Fruit fly (Drosophila melanogaster) whole organism, embryonic: ENCODE data around the gene CG43402.

Experiments
- CG10431 ChIP-seq: fragments of 200-800 bp; sonication (Bioruptor generic); optimal IDR thresholded peaks from 3 replicates; lab custom pipeline; 2018; ENCODE audit warnings: missing biosample characterization, mild to moderate bottlenecking, missing genetic modification characterization
- CG11456 ChIP-seq: fragments of 200-800 bp; sonication (Bioruptor generic); IDR thresholded peaks from 3 replicates; pipeline ENCODE4 v1.3.6; 2022; ENCODE audit warnings: missing biosample characterization, missing genetic modification characterization
- CG11695 ChIP-seq: fragments of 200-800 bp; sonication (Bioruptor generic); IDR thresholded peaks from 3 replicates; pipeline ENCODE4 v1.3.6; 2022; ENCODE audit warnings: missing biosample characterization, missing genetic modification characterization
- CG12071 ChIP-seq: fragments of 200-800 bp; sonication (Bioruptor generic); optimal IDR thresholded peaks from 3 replicates; lab custom pipeline; 2018; ENCODE audit warnings: missing biosample characterization, mild to moderate bottlenecking, missing genetic modification characterization
- CG13123 ChIP-seq: fragments of 200-800 bp; sonication (Bioruptor generic); optimal IDR thresholded peaks from 2 replicates; lab custom pipeline; 2016; ENCODE audit warnings: missing biosample characterization, missing genetic modification characterization
- CG13296 ChIP-seq: fragments of 200-800 bp; sonication (Bioruptor generic); optimal IDR thresholded peaks from 3 replicates; lab custom pipeline; 2018; ENCODE audit warnings: missing biosample characterization, mild to moderate bottlenecking, missing genetic modification characterization
- CG1529 ChIP-seq: fragments of 200-800 bp; sonication (Bioruptor generic); optimal IDR thresholded peaks from 3 replicates; lab custom pipeline; 2018; ENCODE audit warnings: missing biosample characterization, missing genetic modification characterization
- CG15601 ChIP-seq: fragments of 200-800 bp; sonication (Bioruptor generic); optimal IDR thresholded peaks from 3 replicates; lab custom pipeline; 2019; ENCODE audit warnings: missing biosample characterization, mild to moderate bottlenecking, missing genetic modification characterization, moderate library complexity
- CG16863 ChIP-seq: fragments of 200-800 bp; sonication (Bioruptor generic); optimal IDR thresholded peaks from 3 replicates; lab custom pipeline; 2016; ENCODE audit warnings: missing biosample characterization, missing genetic modification characterization
- CG18262 ChIP-seq: fragments of 200-800 bp; optimal IDR thresholded peaks from 3 replicates; lab custom pipeline; 2019; ENCODE audit warnings: missing biosample characterization, mild to moderate bottlenecking, missing genetic modification characterization, moderate library complexity
- CG18476 ChIP-seq: fragments of 200-800 bp; sonication (Bioruptor generic); optimal IDR thresholded peaks from 2 replicates; lab custom pipeline; 2016; ENCODE audit warnings: missing biosample characterization, mild to moderate bottlenecking, missing genetic modification characterization
- CG18619 ChIP-seq: fragments of 200-800 bp; sonication (Bioruptor generic); optimal IDR thresholded peaks from 3 replicates; lab custom pipeline; 2017; ENCODE audit warnings: missing biosample characterization, mild to moderate bottlenecking, missing genetic modification characterization
- CG18764 ChIP-seq: fragments of 200-800 bp; sonication (Bioruptor generic); optimal IDR thresholded peaks from 3 replicates; lab custom pipeline; 2016; ENCODE audit warnings: missing biosample characterization, missing genetic modification characterization
- CG2875 ChIP-seq: fragments of 200-800 bp; sonication (Bioruptor generic); optimal IDR thresholded peaks from 2 replicates; lab custom pipeline; 2017; ENCODE audit warnings: missing biosample characterization, mild to moderate bottlenecking, missing genetic modification characterization, missing genetic modification reagents
- CG31441 ChIP-seq: fragments of 200-800 bp; sonication (Bioruptor generic); IDR thresholded peaks from 2 replicates; pipeline ENCODE4 v1.3.6; 2022; ENCODE audit warnings: missing biosample characterization, missing genetic modification characterization
- CG3281 ChIP-seq: fragments of 200-800 bp; sonication (Bioruptor generic); optimal IDR thresholded peaks from 3 replicates; lab custom pipeline; 2017; ENCODE audit warnings: missing biosample characterization, mild to moderate bottlenecking, missing genetic modification characterization
- CG3407 ChIP-seq: fragments of 200-800 bp; sonication (Bioruptor generic); optimal IDR thresholded peaks from 2 replicates; lab custom pipeline; 2018; ENCODE audit warnings: missing biosample characterization, mild to moderate bottlenecking, missing genetic modification characterization
- CG34224 ChIP-seq: fragments of 200-800 bp; sonication (Bioruptor generic); IDR thresholded peaks from 3 replicates; pipeline ENCODE4 v1.3.6; 2022; ENCODE audit warnings: missing biosample characterization, missing genetic modification characterization; ENCODE audit not compliant: partially characterized antibody
- CG3995 ChIP-seq: fragments of 200-800 bp; sonication (Bioruptor generic); optimal IDR thresholded peaks from 3 replicates; lab custom pipeline; 2016; ENCODE audit warnings: missing biosample characterization, missing genetic modification characterization
- CG4404 ChIP-seq: fragments of 200-800 bp; sonication (Bioruptor generic); IDR thresholded peaks from 2 replicates; pipeline ENCODE4 v1.3.6; 2022; ENCODE audit warnings: missing biosample characterization, missing genetic modification characterization
- CG4707 ChIP-seq: fragments of 200-800 bp; sonication (Bioruptor generic); optimal IDR thresholded peaks from 2 replicates; lab custom pipeline; 2018; ENCODE audit warnings: missing biosample characterization, mild to moderate bottlenecking, missing genetic modification characterization, moderate library complexity
- CG4854 ChIP-seq: fragments of 200-800 bp; sonication (Bioruptor generic); optimal IDR thresholded peaks from 2 replicates; lab custom pipeline; 2016; ENCODE audit warnings: missing biosample characterization, missing genetic modification characterization, inconsistent platforms
- CG5245 ChIP-seq: fragments of 200-800 bp; sonication (Bioruptor generic); optimal IDR thresholded peaks from 3 replicates; lab custom pipeline; 2016; ENCODE audit warnings: missing biosample characterization, missing genetic modification characterization
- CG7987 ChIP-seq: fragments of 200-800 bp; sonication (Bioruptor generic); optimal IDR thresholded peaks from 2 replicates; lab custom pipeline; 2018; ENCODE audit warnings: missing biosample characterization, mild to moderate bottlenecking, missing genetic modification characterization, moderate library complexity
- CG8944 ChIP-seq: fragments of 200-800 bp; sonication (Bioruptor generic); optimal IDR thresholded peaks from 3 replicates; lab custom pipeline; 2016; ENCODE audit warnings: missing biosample characterization, missing genetic modification characterization
- CG9876 ChIP-seq: fragments of 200-800 bp; sonication (Bioruptor generic); optimal IDR thresholded peaks from 2 replicates; lab custom pipeline; 2016; ENCODE audit warnings: missing biosample characterization, missing genetic modification characterization
- CoRest ChIP-seq: fragments of 200-800 bp; sonication (Bioruptor generic); optimal IDR thresholded peaks from 3 replicates; lab custom pipeline; 2018; ENCODE audit warnings: missing biosample characterization, mild to moderate bottlenecking, missing genetic modification characterization, moderate library complexity
- Drgx ChIP-seq: fragments of 200-800 bp; sonication (Bioruptor generic); IDR thresholded peaks from 2 replicates; pipeline ENCODE4 v1.3.6; 2022; ENCODE audit warnings: missing biosample characterization, missing genetic modification characterization
- Fer1 ChIP-seq: fragments of 200-800 bp; sonication (Bioruptor generic); optimal IDR thresholded peaks from 2 replicates; lab custom pipeline; 2017; ENCODE audit warnings: missing biosample characterization, mild to moderate bottlenecking, missing genetic modification characterization
- Hmx ChIP-seq: fragments of 200-800 bp; sonication (Bioruptor generic); optimal IDR thresholded peaks from 2 replicates; lab custom pipeline; 2016; ENCODE audit warnings: missing biosample characterization, missing genetic modification characterization
- Lim3 ChIP-seq: fragments of 200-800 bp; sonication (Bioruptor generic); IDR thresholded peaks from 2 replicates; pipeline ENCODE4 v1.3.6; 2022; ENCODE audit warnings: missing biosample characterization, missing genetic modification characterization
- NC2α ChIP-seq: fragments of 200-800 bp; sonication (Bioruptor generic); optimal IDR thresholded peaks from 2 replicates; lab custom pipeline; 2016; ENCODE audit warnings: missing biosample characterization, missing genetic modification characterization
- ap ChIP-seq: fragments of 200-800 bp; sonication (Bioruptor generic); IDR thresholded peaks from 2 replicates; pipeline ENCODE4 v1.3.6; 2022; ENCODE audit warnings: missing biosample characterization, missing genetic modification characterization
- az2 ChIP-seq: fragments of 200-800 bp; sonication (Bioruptor generic); optimal IDR thresholded peaks from 3 replicates; lab custom pipeline; 2016; ENCODE audit warnings: missing biosample characterization, missing genetic modification characterization
- chn ChIP-seq: fragments of 200-800 bp; sonication (Bioruptor generic); optimal IDR thresholded peaks from 2 replicates; lab custom pipeline; 2016; ENCODE audit warnings: missing biosample characterization, missing genetic modification characterization
- ci ChIP-seq: fragments of 200-800 bp; sonication (Bioruptor generic); IDR thresholded peaks from 3 replicates; pipeline ENCODE4 v1.3.6; 2022; ENCODE audit warnings: missing biosample characterization, missing genetic modification characterization
- cwo ChIP-seq: fragments of 200-800 bp; sonication (Bioruptor generic); optimal IDR thresholded peaks from 3 replicates; lab custom pipeline; 2017; ENCODE audit warnings: missing biosample characterization, missing genetic modification characterization, mild to moderate bottlenecking, moderate library complexity, missing genetic modification reagents
- fd96Cb ChIP-seq: fragments of 200-800 bp; sonication (Bioruptor generic); optimal IDR thresholded peaks from 2 replicates; lab custom pipeline; 2018; ENCODE audit warnings: missing biosample characterization, mild to moderate bottlenecking, missing genetic modification characterization, moderate library complexity
- hkb ChIP-seq, 2 experiments: fragments of 200-800 bp in 1 of 2; fragments of >200 bp in 1 of 2; sonication (Bioruptor generic) in 1 of 2; IDR thresholded peaks in 1 of 2; optimal IDR thresholded peaks in 1 of 2; 2 replicates each; pipeline versions ENCODE4 v1.3.6 to Lab custom; 2017 to 2022; ENCODE audit warnings: missing biosample characterization in 1 of 2, missing genetic modification characterization in 1 of 2
- inv ChIP-seq: fragments of 200-800 bp; sonication (Bioruptor generic); IDR thresholded peaks from 2 replicates; pipeline ENCODE4 v1.3.6; 2022; ENCODE audit warnings: missing biosample characterization, missing genetic modification characterization; ENCODE audit not compliant: partially characterized antibody
- nmo ChIP-seq: fragments of 200-800 bp; sonication (Bioruptor generic); optimal IDR thresholded peaks from 2 replicates; lab custom pipeline; 2018; ENCODE audit warnings: missing biosample characterization, mild to moderate bottlenecking, missing genetic modification characterization, moderate library complexity
- org-1 ChIP-seq: fragments of 200-800 bp; sonication (Bioruptor generic); optimal IDR thresholded peaks from 2 replicates; lab custom pipeline; 2017; ENCODE audit warnings: missing biosample characterization, missing genetic modification characterization
- pfk ChIP-seq: fragments of 200-800 bp; sonication (Bioruptor generic); optimal IDR thresholded peaks from 2 replicates; lab custom pipeline; 2018; ENCODE audit warnings: missing biosample characterization, mild to moderate bottlenecking, missing genetic modification characterization, moderate library complexity
- pum ChIP-seq: fragments of 200-800 bp; sonication (Bioruptor generic); optimal IDR thresholded peaks from 2 replicates; lab custom pipeline; 2016; ENCODE audit warnings: missing biosample characterization, missing genetic modification characterization
- scrt ChIP-seq: fragments of 200-800 bp; sonication (Bioruptor generic); optimal IDR thresholded peaks from 2 replicates; lab custom pipeline; 2018; ENCODE audit warnings: missing biosample characterization, mild to moderate bottlenecking, missing genetic modification characterization, moderate library complexity
- sim ChIP-seq: fragments of 200-800 bp; sonication (Bioruptor generic); IDR thresholded peaks from 2 replicates; pipeline ENCODE4 v1.3.6; 2022; ENCODE audit warnings: missing biosample characterization, missing genetic modification characterization
- stc ChIP-seq: fragments of 200-800 bp; sonication (Bioruptor generic); IDR thresholded peaks from 2 replicates; pipeline ENCODE4 v1.3.6; 2022; ENCODE audit warnings: missing biosample characterization, missing genetic modification characterization
- trem ChIP-seq: fragments of 200-800 bp; optimal IDR thresholded peaks from 3 replicates; lab custom pipeline; 2019; ENCODE audit warnings: missing biosample characterization, mild to moderate bottlenecking, missing genetic modification characterization, moderate library complexity
- usp ChIP-seq: fragments of >200 bp; optimal IDR thresholded peaks from 2 replicates; lab custom pipeline; 2017; ENCODE audit warnings: missing biosample characterization, missing genetic modification characterization

Gene CG43402

dm6 chr2L:1439790-1440422 is 2.5 kb upstream of the CG43402 start (continued):
- peak; percentile 83 for TF ChIP-seq CG31441 (GFP tag; lab: Robert Waterston, UW)
- peak; percentile 75 for TF ChIP-seq pum
- TF ChIP-seq Hmx = no peak
- 0 out of 2 replicates have a peak, but pooled peaks have one; percentile 9 for TF ChIP-seq CG4404 (GFP tag; lab: Robert Waterston, UW)
- peak; percentile 63 for TF ChIP-seq stc (GFP tag; lab: Robert Waterston, UW)
- TF ChIP-seq CG18619 (GFP tag; lab: Kevin White, UChicago) = peak; percentile 48
- TF ChIP-seq CG9876 (GFP tag; lab: Kevin White, UChicago) = peak; percentile 12
- TF ChIP-seq CG4707 = peak; percentile 50
- peak; percentile 47 for TF ChIP-seq NC2α
- peak; percentile 54 for TF ChIP-seq chn
- peak; percentile 77 for TF ChIP-seq CG1529
- no peak for TF ChIP-seq pfk (GFP tag; lab: Kevin White, UChicago)
- TF ChIP-seq CG12071 = peak; percentile 54
- TF ChIP-seq CG34224 (GFP tag; lab: Robert Waterston, UW) = no peak
- no peak for TF ChIP-seq Lim3 (GFP tag; lab: Robert Waterston, UW)
- TF ChIP-seq CG13123 (GFP tag; lab: Kevin White, UChicago) = peak; percentile 17
- TF ChIP-seq nmo (GFP tag; lab: Kevin White, UChicago) = peak; percentile 88
- no peak for TF ChIP-seq CG13296 (GFP tag; lab: Kevin White, UChicago)
- peak; percentile 14 for TF ChIP-seq CG18476
- TF ChIP-seq CG3407 = peak; percentile 62
- peak; percentile 42 for TF ChIP-seq trem (tag; lab: Kevin White, UChicago)
- TF ChIP-seq CG18764 = peak; percentile 59
- TF ChIP-seq CG15601 (tag; lab: Kevin White, UChicago) = peak; percentile 72
- peak; percentile 37 for TF ChIP-seq cwo
- peak; percentile 76 for TF ChIP-seq CG2875 (GFP tag; lab: Kevin White, UChicago)
- TF ChIP-seq usp (GFP tag; lab: Kevin White, UChicago) = no peak
- TF ChIP-seq CG18262 (tag; lab: Kevin White, UChicago) = peak; percentile 89
- no peak for TF ChIP-seq hkb (optimal IDR thresholded peaks at IDR 0.05; lab: Kevin White, UChicago)
- peak; percentile 46; the same call in 1 of the 2 replicates for TF ChIP-seq hkb (GFP tag; IDR thresholded peaks at IDR 0.05; lab: Robert Waterston, UW)
- TF ChIP-seq CG4854 (GFP tag; lab: Kevin White, UChicago) = no peak
- no peak for TF ChIP-seq CG11456 (GFP tag; lab: Robert Waterston, UW)
- TF ChIP-seq CG5245 = peak; percentile 50
- TF ChIP-seq inv (GFP tag; lab: Robert Waterston, UW) = no peak; the same call in 1 of the 2 replicates
- peak; percentile 77 for TF ChIP-seq fd96Cb (tag; lab: Kevin White, UChicago)
- peak; percentile 78 for TF ChIP-seq CG16863 (GFP tag; lab: Kevin White, UChicago)
- peak; percentile 55 for TF ChIP-seq CG8944 (GFP tag; lab: Kevin White, UChicago)
- TF ChIP-seq scrt = peak; percentile 55
- peak; percentile 41; the same call in 1 of the 2 replicates for TF ChIP-seq ap (GFP tag; lab: Robert Waterston, UW)
- TF ChIP-seq CG3995 = no peak
- peak; percentile 76 for TF ChIP-seq CoRest
- peak; percentile 66 for TF ChIP-seq az2
- TF ChIP-seq CG10431 = peak; percentile 53
- no peak for TF ChIP-seq CG7987
- peak; percentile 33 for TF ChIP-seq CG3281
- TF ChIP-seq Drgx (GFP tag; lab: Robert Waterston, UW) = 0 out of 2 replicates have a peak, but pooled peaks have one; percentile 13
- peak; percentile 51; the same call in 1 of the 3 replicates for TF ChIP-seq CG11695
- TF ChIP-seq org-1 (GFP tag; lab: Kevin White, UChicago) = peak; percentile 77
- TF ChIP-seq Fer1 = peak; percentile 38
- TF ChIP-seq ci = 0 out of 3 replicates have a peak, but pooled peaks have one; percentile 65
- no peak for TF ChIP-seq sim (GFP tag; lab: Robert Waterston, UW)
